Worm (Caenorhabditis elegans): ENCODE data around the gene efr-3.

efr-3 gene

ce11 chrII:6344513-6344912 lies 23.6 kb upstream of the efr-3 start:
- TF ChIP-seq unc-30 (tag; optimal IDR thresholded peaks at IDR 0.05) (no peak), nhr-11 (tag; optimal IDR thresholded peaks at IDR 0.05) (no peak), C34B4.2 (tag; optimal IDR thresholded peaks at IDR 0.05) (no peak), hlh-17 (GFP tag; optimal IDR thresholded peaks at IDR 0.05; ENCODE audit: borderline replicate concordance) (no peak), alr-1 (tag; optimal IDR thresholded peaks at IDR 0.05; ENCODE audit: borderline replicate concordance) (no peak), dpl-1 (GFP tag; optimal IDR thresholded peaks at IDR 0.05) (no peak), fkh-10 (GFP tag; optimal IDR thresholded peaks at IDR 0.05) (no peak), ama-1 (optimal IDR thresholded peaks at IDR 0.05) (no peak), aly-2 (tag; optimal IDR thresholded peaks at IDR 0.05) (no peak), nhr-20 (tag; optimal IDR thresholded peaks at IDR 0.05) (no peak), lin-39 (tag; optimal IDR thresholded peaks at IDR 0.05) (no peak), nhr-19 (GFP tag; conservative IDR thresholded peaks at IDR 0.05) (no peak), fkh-4 (tag; optimal IDR thresholded peaks at IDR 0.05; ENCODE audit: borderline replicate concordance) (no peak), sup-37 (GFP tag; optimal IDR thresholded peaks at IDR 0.05) (no peak), hlh-4 (tag; optimal IDR thresholded peaks at IDR 0.05) (no peak), unc-86 (tag; optimal IDR thresholded peaks at IDR 0.05) (no peak)

- TF ChIP-seq zip-4 (GFP tag; optimal IDR thresholded peaks at IDR 0.05), result no peak
- TF ChIP-seq hlh-4 (tag; optimal IDR thresholded peaks at IDR 0.05), result no peak
- no peak for TF ChIP-seq ces-1 (GFP tag; optimal IDR thresholded peaks at IDR 0.05)
- no peak for TF ChIP-seq ceh-82 (tag; optimal IDR thresholded peaks at IDR 0.05)
- no peak for TF ChIP-seq F16B12.6 (tag; optimal IDR thresholded peaks at IDR 0.05)
- TF ChIP-seq ceh-88 (GFP tag; IDR thresholded peaks at IDR 0.05), result no peak
- TF ChIP-seq elt-3 (tag; optimal IDR thresholded peaks at IDR 0.05), result peak in 1 of 6 experiments; percentile 32
- no peak for TF ChIP-seq skn-1 (tag; optimal IDR thresholded peaks at IDR 0.05)
- no peak for TF ChIP-seq tlp-1 (tag; optimal IDR thresholded peaks at IDR 0.05)
- no peak for TF ChIP-seq nhr-77 (tag; optimal IDR thresholded peaks at IDR 0.05)
- TF ChIP-seq grh-1 (GFP tag; IDR thresholded peaks at IDR 0.05), result no peak
- TF ChIP-seq efl-3 (GFP tag; optimal IDR thresholded peaks at IDR 0.05), result no peak
- TF ChIP-seq rnt-1 (tag; optimal IDR thresholded peaks at IDR 0.05), result peak; percentile 4
- no peak for TF ChIP-seq mab-9 (GFP tag; IDR thresholded peaks at IDR 0.05)
- TF ChIP-seq irx-1 (tag; optimal IDR thresholded peaks at IDR 0.05), result no peak
- TF ChIP-seq efl-1 (optimal IDR thresholded peaks at IDR 0.05), result peak; percentile 9 to 13
- TF ChIP-seq efl-1 (GFP tag; optimal IDR thresholded peaks at IDR 0.05 in 1 of 2), result no peak
- TF ChIP-seq pqm-1 (tag; optimal IDR thresholded peaks at IDR 0.05), result no peak
- TF ChIP-seq fkh-4 (tag; optimal IDR thresholded peaks at IDR 0.05; ENCODE audit: borderline replicate concordance), result no peak
- no peak for TF ChIP-seq ama-1 (optimal IDR thresholded peaks at IDR 0.05)
- TF ChIP-seq ztf-11 (tag; optimal IDR thresholded peaks at IDR 0.05), result no peak
- TF ChIP-seq ceh-8 (GFP tag; optimal IDR thresholded peaks at IDR 0.05), result no peak
- TF ChIP-seq C04F5.9 (tag; optimal IDR thresholded peaks at IDR 0.05), result no peak
- no peak for TF ChIP-seq mdl-1 (tag; optimal IDR thresholded peaks at IDR 0.05)
- no peak for TF ChIP-seq ets-5 (GFP tag; IDR thresholded peaks at IDR 0.05)
- TF ChIP-seq nhr-71 (tag; optimal IDR thresholded peaks at IDR 0.05), result peak; percentile 52
- TF ChIP-seq blmp-1 (tag; optimal IDR thresholded peaks at IDR 0.05), result peak; percentile 90
- TF ChIP-seq nhr-84 (tag; optimal IDR thresholded peaks at IDR 0.05), result no peak
- no peak for TF ChIP-seq xbp-1 (tag; optimal IDR thresholded peaks at IDR 0.05)
- TF ChIP-seq egl-13 (tag; optimal IDR thresholded peaks at IDR 0.05), result no peak
- no peak for TF ChIP-seq nhr-28 (tag; optimal IDR thresholded peaks at IDR 0.05)
- TF ChIP-seq ceh-63 (GFP tag; optimal IDR thresholded peaks at IDR 0.05), result no peak
- TF ChIP-seq nhr-11 (tag; optimal IDR thresholded peaks at IDR 0.05), result no peak
- TF ChIP-seq unc-30 (tag; optimal IDR thresholded peaks at IDR 0.05), result no peak
- TF ChIP-seq nhr-47 (tag; optimal IDR thresholded peaks at IDR 0.05), result peak; percentile 19
- TF ChIP-seq aha-1 (tag; optimal IDR thresholded peaks at IDR 0.05), result no peak
- TF ChIP-seq elt-2 (tag; optimal IDR thresholded peaks at IDR 0.05), result no peak
- TF ChIP-seq nhr-76 (tag; optimal IDR thresholded peaks at IDR 0.05), result no peak
- TF ChIP-seq lin-15B (tag; optimal IDR thresholded peaks at IDR 0.05), result no peak
- TF ChIP-seq nhr-85 (tag), result peak; percentile 22
- no peak for TF ChIP-seq fkh-10 (GFP tag; optimal IDR thresholded peaks at IDR 0.05)
- TF ChIP-seq lir-3 (tag; optimal IDR thresholded peaks at IDR 0.05; ENCODE audit: poor library complexity), result no peak
- TF ChIP-seq C34B4.2 (tag; optimal IDR thresholded peaks at IDR 0.05), result no peak
- no peak for TF ChIP-seq dpl-1 (GFP tag; optimal IDR thresholded peaks at IDR 0.05)
Measured at ce11 chrII:6343893-6344292, 22.9 kb upstream of the efr-3 start, which contains the start of gene txt-18. Gene txt-18 (plus strand): TSS chrII:6344072.

Data from whole organism, L1 larva.